Fruit fly (Drosophila melanogaster) whole organism, embryonic: ENCODE results near the gene Cad89D.
A peak's percentile ranks its signal among the peaks of the same experiment; 100 is the strongest.

Experiments
- Adf1 ChIP-seq: fragments of 200-800 bp; sonication (Bioruptor generic); IDR thresholded peaks from 2 replicates; pipeline ENCODE4 v1.3.6; 2022; ENCODE audit warnings: missing biosample characterization, missing genetic modification characterization
- Awh ChIP-seq: fragments of 200-800 bp; sonication (Bioruptor generic); IDR thresholded peaks from 2 replicates; pipeline ENCODE4, ENCODE4 v1.3.6; 2022; ENCODE audit warnings: missing biosample characterization, missing genetic modification characterization
- CG10267 ChIP-seq: fragments of 200-800 bp; sonication (Bioruptor generic); optimal IDR thresholded peaks from 2 replicates; lab custom pipeline; 2018; ENCODE audit warnings: missing biosample characterization, mild to moderate bottlenecking, missing genetic modification characterization, moderate library complexity
- CG10366 ChIP-seq: fragments of 200-800 bp; sonication (Bioruptor generic); IDR thresholded peaks from 2 replicates; pipeline ENCODE4 v1.3.6; 2022; ENCODE audit warnings: missing biosample characterization, missing genetic modification characterization
- CG10654 ChIP-seq: fragments of 200-800 bp; sonication (Bioruptor generic); optimal IDR thresholded peaks from 2 replicates; lab custom pipeline; 2016; ENCODE audit warnings: missing biosample characterization, missing genetic modification characterization
- CG15073 ChIP-seq: fragments of 200-800 bp; sonication (Bioruptor generic); optimal IDR thresholded peaks from 2 replicates; lab custom pipeline; 2016; ENCODE audit warnings: missing biosample characterization, missing genetic modification characterization
- CG3407 ChIP-seq: fragments of 200-800 bp; sonication (Bioruptor generic); optimal IDR thresholded peaks from 2 replicates; lab custom pipeline; 2018; ENCODE audit warnings: missing biosample characterization, mild to moderate bottlenecking, missing genetic modification characterization
- CG34224 ChIP-seq: fragments of 200-800 bp; sonication (Bioruptor generic); IDR thresholded peaks from 3 replicates; pipeline ENCODE4 v1.3.6; 2022; ENCODE audit warnings: missing biosample characterization, missing genetic modification characterization; ENCODE audit not compliant: partially characterized antibody
- CG3726 ChIP-seq: fragments of 200-800 bp; sonication (Bioruptor generic); IDR thresholded peaks from 3 replicates; pipeline ENCODE4, ENCODE4 v1.3.6; 2022; ENCODE audit warnings: missing biosample characterization, missing genetic modification characterization
- CG42726 ChIP-seq: fragments of 200-800 bp; sonication (Bioruptor generic); IDR thresholded peaks from 2 replicates; pipeline ENCODE4 v1.3.6; 2022; ENCODE audit warnings: missing biosample characterization, missing genetic modification characterization; ENCODE audit not compliant: partially characterized antibody
- CG4328 ChIP-seq: fragments of 200-800 bp; sonication (Bioruptor generic); optimal IDR thresholded peaks from 3 replicates; lab custom pipeline; 2017; ENCODE audit warnings: missing biosample characterization, missing genetic modification reagents, missing genetic modification characterization
- CG4360 ChIP-seq: fragments of 200-800 bp; sonication (Bioruptor generic); IDR thresholded peaks from 2 replicates; pipeline ENCODE4 v1.3.6; 2022; ENCODE audit warnings: missing biosample characterization, missing genetic modification characterization
- CG4820 ChIP-seq: fragments of 200-800 bp; sonication (Bioruptor generic); optimal IDR thresholded peaks from 3 replicates; lab custom pipeline; 2016; ENCODE audit warnings: missing biosample characterization, missing genetic modification characterization
- CG6791 ChIP-seq: fragments of 200-800 bp; sonication (Bioruptor generic); IDR thresholded peaks from 3 replicates; pipeline ENCODE4 v1.3.6; 2022; ENCODE audit warnings: missing biosample characterization, missing genetic modification characterization; ENCODE audit not compliant: partially characterized antibody
- CG9215 ChIP-seq: fragments of 200-800 bp; sonication (Bioruptor generic); IDR thresholded peaks from 2 replicates; pipeline ENCODE4 v1.3.6; 2022; ENCODE audit warnings: missing biosample characterization, missing genetic modification characterization
- CrebB ChIP-seq: fragments of 200-800 bp; sonication (Bioruptor generic); optimal IDR thresholded peaks from 3 replicates; lab custom pipeline; 2018; ENCODE audit warnings: missing biosample characterization, mild to moderate bottlenecking, missing genetic modification characterization
- Dref ChIP-seq: fragments of 200-800 bp; sonication (Bioruptor generic); IDR thresholded peaks from 2 replicates; pipeline ENCODE4 v1.3.6; 2022; ENCODE audit warnings: missing biosample characterization, missing genetic modification characterization
- Elba2 ChIP-seq: fragments of 200-800 bp; sonication (Bioruptor generic); optimal IDR thresholded peaks from 3 replicates; lab custom pipeline; 2016; ENCODE audit warnings: missing biosample characterization, missing genetic modification characterization
- Ets97D ChIP-seq: fragments of 200-800 bp; sonication (Bioruptor generic); optimal IDR thresholded peaks from 3 replicates; lab custom pipeline; 2016; ENCODE audit warnings: missing biosample characterization, missing genetic modification characterization
- H15 ChIP-seq: fragments of 200-800 bp; sonication (Bioruptor generic); IDR thresholded peaks from 3 replicates; pipeline ENCODE4 v1.3.6; 2022; ENCODE audit warnings: missing biosample characterization, missing genetic modification characterization
- HmgD ChIP-seq: fragments of 200-800 bp; sonication (Bioruptor generic); optimal IDR thresholded peaks from 3 replicates; lab custom pipeline; 2016; ENCODE audit warnings: missing biosample characterization, missing genetic modification characterization
- Hr39 ChIP-seq: fragments of >200 bp; optimal IDR thresholded peaks from 2 replicates; lab custom pipeline; 2017
- Oaz ChIP-seq: fragments of 200-800 bp; sonication (Bioruptor generic); IDR thresholded peaks from 2 replicates; pipeline ENCODE4 v1.3.6; 2022; ENCODE audit warnings: missing biosample characterization, missing genetic modification characterization
- Pdp1 ChIP-seq, 2 experiments: fragments of 200-800 bp; sonication (Bioruptor generic); optimal IDR thresholded peaks; 3 replicates each; lab custom pipeline; 2016; ENCODE audit warnings: missing biosample characterization in 2 of 2, missing genetic modification characterization in 2 of 2, mild to moderate bottlenecking in 1 of 2, moderate library complexity in 1 of 2
- Sry-δ ChIP-seq: fragments of 200-800 bp; sonication (Bioruptor generic); optimal IDR thresholded peaks from 2 replicates; lab custom pipeline; 2016; ENCODE audit warnings: missing biosample characterization, missing genetic modification characterization
- Vsx1 ChIP-seq: fragments of 200-800 bp; sonication (Bioruptor generic); optimal IDR thresholded peaks from 2 replicates; lab custom pipeline; 2017; ENCODE audit warnings: missing biosample characterization, mild to moderate bottlenecking, missing genetic modification characterization, missing genetic modification reagents
- ap ChIP-seq: fragments of 200-800 bp; sonication (Bioruptor generic); IDR thresholded peaks from 2 replicates; pipeline ENCODE4 v1.3.6; 2022; ENCODE audit warnings: missing biosample characterization, missing genetic modification characterization
- ara ChIP-seq: fragments of 200-800 bp; sonication (Bioruptor generic); IDR thresholded peaks from 2 replicates; pipeline ENCODE4 v1.3.6; 2022; ENCODE audit warnings: missing biosample characterization, missing genetic modification characterization
- bsh ChIP-seq, 2 experiments: fragments of 200-800 bp; sonication (Bioruptor generic); optimal IDR thresholded peaks; 2 replicates each; lab custom pipeline; 2017 to 2018; ENCODE audit warnings: mild to moderate bottlenecking in 2 of 2, missing biosample characterization in 2 of 2, missing genetic modification characterization in 2 of 2, moderate library complexity in 1 of 2
- cas ChIP-seq: fragments of 200-800 bp; sonication (Bioruptor generic); IDR thresholded peaks from 2 replicates; pipeline ENCODE4 v1.3.6; 2022; ENCODE audit warnings: missing biosample characterization, missing genetic modification characterization
- eve ChIP-seq, 2 experiments: fragments of >200 bp; optimal IDR thresholded peaks; 2 replicates each; lab custom pipeline; 2017; ENCODE audit warnings: missing biosample characterization in 2 of 2, missing genetic modification characterization in 2 of 2
- grau ChIP-seq: fragments of 200-800 bp; optimal IDR thresholded peaks from 3 replicates; lab custom pipeline; 2019; ENCODE audit warnings: missing biosample characterization, mild to moderate bottlenecking, missing genetic modification characterization, moderate library complexity
- grn ChIP-seq: fragments of 200-800 bp; sonication (Bioruptor generic); optimal IDR thresholded peaks from 3 replicates; lab custom pipeline; 2017; ENCODE audit warnings: missing biosample characterization, missing genetic modification characterization
- her ChIP-seq: fragments of 200-800 bp; sonication (Bioruptor generic); optimal IDR thresholded peaks from 2 replicates; lab custom pipeline; 2016; ENCODE audit warnings: missing biosample characterization, missing genetic modification characterization
- kni ChIP-seq: fragments of 200-800 bp; sonication (Bioruptor generic); optimal IDR thresholded peaks from 3 replicates; lab custom pipeline; 2017; ENCODE audit warnings: mild to moderate bottlenecking, missing biosample characterization, missing genetic modification reagents, missing genetic modification characterization
- nmo ChIP-seq: fragments of 200-800 bp; sonication (Bioruptor generic); optimal IDR thresholded peaks from 2 replicates; lab custom pipeline; 2018; ENCODE audit warnings: missing biosample characterization, mild to moderate bottlenecking, missing genetic modification characterization, moderate library complexity
- pho ChIP-seq: fragments of 200-800 bp; sonication (Bioruptor generic); optimal IDR thresholded peaks from 2 replicates; lab custom pipeline; 2016; ENCODE audit warnings: missing biosample characterization, missing genetic modification characterization
- phol ChIP-seq: fragments of 200-800 bp; sonication (Bioruptor generic); optimal IDR thresholded peaks from 3 replicates; lab custom pipeline; 2018; ENCODE audit warnings: missing biosample characterization, mild to moderate bottlenecking, missing genetic modification characterization, moderate library complexity
- ranshi ChIP-seq: fragments of 200-800 bp; sonication (Bioruptor generic); IDR thresholded peaks from 2 replicates; pipeline ENCODE4 v1.3.6; 2022; ENCODE audit warnings: missing biosample characterization, missing genetic modification characterization
- sc ChIP-seq, 3 experiments: fragments of >200 bp in 2 of 3; fragments of 200-800 bp in 1 of 3; sonication (Bioruptor generic) in 1 of 3; optimal IDR thresholded peaks; 2 replicates in 2 of 3; 3 replicates in 1 of 3; lab custom pipeline; 2017; ENCODE audit warnings: mild to moderate bottlenecking in 1 of 3, missing biosample characterization in 1 of 3, missing genetic modification characterization in 1 of 3, missing genetic modification reagents in 1 of 3
- sob ChIP-seq: fragments of 200-800 bp; sonication (Bioruptor generic); IDR thresholded peaks from 2 replicates; pipeline ENCODE4 v1.3.6; 2022; ENCODE audit warnings: missing biosample characterization, missing genetic modification characterization
- sug ChIP-seq: fragments of 200-800 bp; optimal IDR thresholded peaks from 2 replicates; lab custom pipeline; 2019; ENCODE audit warnings: missing biosample characterization, mild to moderate bottlenecking, missing genetic modification characterization, moderate library complexity
- tap ChIP-seq: fragments of 200-800 bp; optimal IDR thresholded peaks from 3 replicates; lab custom pipeline; 2019; ENCODE audit warnings: missing biosample characterization, mild to moderate bottlenecking, missing genetic modification characterization, moderate library complexity
- toy ChIP-seq: fragments of 200-800 bp; sonication (Bioruptor generic); IDR thresholded peaks from 2 replicates; pipeline ENCODE4 v1.3.6; 2022; ENCODE audit warnings: missing biosample characterization, missing genetic modification characterization
- wek ChIP-seq: fragments of 200-800 bp; sonication (Bioruptor generic); optimal IDR thresholded peaks from 3 replicates; lab custom pipeline; 2018; ENCODE audit warnings: missing biosample characterization, mild to moderate bottlenecking, missing genetic modification characterization, moderate library complexity
- zf30C ChIP-seq: fragments of 200-800 bp; sonication (Bioruptor generic); optimal IDR thresholded peaks from 3 replicates; lab custom pipeline; 2018; ENCODE audit warnings: missing biosample characterization, mild to moderate bottlenecking, missing genetic modification characterization

The Cad89D gene

dm6 chr3R:16500919-16501851, 6.0 kb upstream of the Cad89D start, which contains the start of gene Decay (continued):
- TF ChIP-seq bsh (GFP tag; optimal IDR thresholded peaks at IDR 0.05; lab: Kevin White, UChicago) (peak in 1 of 2 experiments; percentile 13), tap (no peak), Vsx1 (GFP tag; lab: Kevin White, UChicago) (peak; percentile 89), eve (GFP tag; optimal IDR thresholded peaks at IDR 0.05; lab: Kevin White, UChicago) (peak in 1 of 2 experiments; percentile 75), CG10366 (no peak), HmgD (GFP tag; lab: Kevin White, UChicago) (no peak), Pdp1 (GFP tag; optimal IDR thresholded peaks at IDR 0.05; lab: Kevin White, UChicago) (no peak), Ets97D (peak; percentile 41), CG15073 (GFP tag; lab: Kevin White, UChicago) (no peak)

- TF ChIP-seq Awh (no peak), cas (GFP tag; lab: Robert Waterston, UW) (no peak), nmo (GFP tag; lab: Kevin White, UChicago) (no peak), CG6791 (GFP tag; lab: Robert Waterston, UW) (no peak), Adf1 (GFP tag; lab: Robert Waterston, UW) (no peak), CG4360 (GFP tag; lab: Robert Waterston, UW) (no peak), grau (tag; lab: Kevin White, UChicago) (no peak), kni (GFP tag; lab: Kevin White, UChicago) (no peak), toy (GFP tag; lab: Robert Waterston, UW) (no peak), Hr39 (lab: Kevin White, UChicago) (no peak), CG42726 (no peak)
Observed at dm6 chr3R:16498859-16499258, 3.6 kb upstream of the Cad89D start, which contains the start of gene Gr89a. Gene Gr89a, minus strand, starts transcription at chr3R:16498959.

DNA sequence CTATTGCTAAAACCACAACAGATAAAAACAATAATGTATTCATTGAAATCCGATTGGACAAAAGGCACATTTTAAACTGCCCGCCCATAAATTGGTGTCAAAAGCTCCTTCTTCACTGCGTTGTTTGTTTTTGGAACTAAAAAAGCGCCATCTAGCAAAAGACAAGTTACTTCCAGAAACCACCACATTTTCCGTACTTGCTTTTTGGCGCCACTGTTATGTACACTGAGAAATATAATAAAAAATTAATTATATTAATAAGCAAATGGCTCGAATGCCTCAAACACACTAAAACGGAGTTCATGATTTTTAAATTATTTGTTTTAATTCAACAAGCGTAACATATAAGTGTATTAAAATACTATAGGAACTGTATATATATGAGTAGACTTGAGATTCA, 2.2 kb upstream of the Cad89D start:
- TF ChIP-seq sob (GFP tag; lab: Robert Waterston, UW) (peak; percentile 92), her (GFP tag; lab: Kevin White, UChicago) (peak; percentile 72), H15 (peak; percentile 88), phol (peak; percentile 85), CG10654 (GFP tag; lab: Kevin White, UChicago) (peak; percentile 80), ap (GFP tag; lab: Robert Waterston, UW) (peak; percentile 82), Oaz (GFP tag; lab: Robert Waterston, UW) (peak; percentile 62; the same call in 1 of the 2 replicates), CG34224 (GFP tag; lab: Robert Waterston, UW) (no peak), grn (GFP tag; lab: Kevin White, UChicago) (peak; percentile 12), CG9215 (peak; percentile 74), CG3407 (peak; percentile 54), CrebB (tag; lab: Kevin White, UChicago) (peak; percentile 37), Elba2 (peak; percentile 73), Sry-δ (GFP tag; lab: Kevin White, UChicago) (peak; percentile 21), CG3726 (GFP tag; lab: Robert Waterston, UW) (peak; percentile 71; the same call in 1 of the 3 replicates), sc (optimal IDR thresholded peaks at IDR 0.05; lab: Kevin White, UChicago) (no peak), sc (GFP tag; optimal IDR thresholded peaks at IDR 0.05; lab: Kevin White, UChicago) (peak; percentile 68), sug (tag; lab: Kevin White, UChicago) (no peak), zf30C (GFP tag; lab: Kevin White, UChicago) (peak; percentile 90), ara (peak; percentile 69; the same call in 1 of the 2 replicates), pho (peak; percentile 61), ranshi (peak; percentile 77), cas (GFP tag; lab: Robert Waterston, UW) (peak; percentile 67), CG10267 (peak; percentile 84), wek (peak; percentile 13), Dref (GFP tag; lab: Robert Waterston, UW) (no peak), CG4328 (GFP tag; lab: Kevin White, UChicago) (peak; percentile 46), CG4820 (GFP tag; lab: Kevin White, UChicago) (peak; percentile 79)
